Worm (Caenorhabditis elegans): ENCODE measurements around the gene frg-1.

Gene frg-1

ce11 chrIII:12967437-12968043 is 11.4 kb upstream of the frg-1 start (continued):
- TF ChIP-seq daf-16 (GFP tag; optimal IDR thresholded peaks at IDR 0.05): no peak
- peak; percentile 8 for TF ChIP-seq daf-16 (tag; optimal IDR thresholded peaks at IDR 0.05)
- TF ChIP-seq lin-13 (GFP tag; optimal IDR thresholded peaks at IDR 0.05): no peak
- TF ChIP-seq snpc-4 (tag; optimal IDR thresholded peaks at IDR 0.05): no peak
- TF ChIP-seq mxl-2 (GFP tag; conservative IDR thresholded peaks at IDR 0.05): no peak
- TF ChIP-seq ceh-20 (GFP tag; IDR thresholded peaks at IDR 0.05): no peak
- no peak for TF ChIP-seq hlh-30 (tag; optimal IDR thresholded peaks at IDR 0.05; ENCODE audit: insufficient read depth)
- TF ChIP-seq unc-62 (GFP tag; optimal IDR thresholded peaks at IDR 0.05 in 1 of 2): no peak
- TF ChIP-seq unc-62 (tag; optimal IDR thresholded peaks at IDR 0.05): no peak
- TF ChIP-seq set-16 (GFP tag; IDR thresholded peaks at IDR 0.05): no peak
- no peak for TF ChIP-seq ztf-11 (tag; optimal IDR thresholded peaks at IDR 0.05)
- TF ChIP-seq R02D3.7 (tag; optimal IDR thresholded peaks at IDR 0.05): no peak
- no peak for TF ChIP-seq ZK546.5 (tag; optimal IDR thresholded peaks at IDR 0.05)
- no peak for TF ChIP-seq hif-1 (tag; optimal IDR thresholded peaks at IDR 0.05)
- no peak for TF ChIP-seq gei-8 (GFP tag; optimal IDR thresholded peaks at IDR 0.05)
- no peak for TF ChIP-seq F26F4.8 (GFP tag; conservative IDR thresholded peaks at IDR 0.05)
- TF ChIP-seq mdt-29 (GFP tag; IDR thresholded peaks at IDR 0.05): no peak
- TF ChIP-seq lin-29 (GFP tag; IDR thresholded peaks at IDR 0.05): no peak
- no peak for TF ChIP-seq daf-19 (GFP tag; conservative IDR thresholded peaks at IDR 0.05)
- TF ChIP-seq ces-1 (GFP tag; optimal IDR thresholded peaks at IDR 0.05): no peak
- TF ChIP-seq ceh-28 (tag; optimal IDR thresholded peaks at IDR 0.05): no peak
- TF ChIP-seq lin-39 (tag; optimal IDR thresholded peaks at IDR 0.05): no peak
- no peak for TF ChIP-seq nhr-10 (tag; optimal IDR thresholded peaks at IDR 0.05)
- TF ChIP-seq zip-2 (tag; optimal IDR thresholded peaks at IDR 0.05): no peak
- no peak for TF ChIP-seq arid-1 (GFP tag; conservative IDR thresholded peaks at IDR 0.05)
- no peak for TF ChIP-seq ctbp-1 (GFP tag; IDR thresholded peaks at IDR 0.05)
- TF ChIP-seq lim-7 (GFP tag; IDR thresholded peaks at IDR 0.05): no peak
- no peak for TF ChIP-seq pha-4 (GFP tag; IDR thresholded peaks at IDR 0.05)
- no peak for TF ChIP-seq pha-4 (tag; optimal IDR thresholded peaks at IDR 0.05)
- no peak for TF ChIP-seq ceh-44 (GFP tag; IDR thresholded peaks at IDR 0.05)
- TF ChIP-seq dmd-6 (GFP tag; IDR thresholded peaks at IDR 0.05): peak; percentile 57
- TF ChIP-seq madf-5 (GFP tag; IDR thresholded peaks at IDR 0.05): no peak
- no peak for TF ChIP-seq Y5F2A.4 (GFP tag; optimal IDR thresholded peaks at IDR 0.05)
- no peak for TF ChIP-seq tra-1 (GFP tag; IDR thresholded peaks at IDR 0.05)
- no peak for TF ChIP-seq lin-1 (GFP tag; IDR thresholded peaks at IDR 0.05)
- no peak for TF ChIP-seq hmg-1.1 (GFP tag; IDR thresholded peaks at IDR 0.05)
- TF ChIP-seq T26A8.4 (GFP tag; IDR thresholded peaks at IDR 0.05): no peak
- TF ChIP-seq lin-38 (GFP tag; IDR thresholded peaks at IDR 0.05): peak; percentile 7; the same call in 1 of the 2 replicates
- no peak for TF ChIP-seq nhr-76 (tag; optimal IDR thresholded peaks at IDR 0.05)
- peak; percentile 61 for TF ChIP-seq php-3 (GFP tag; IDR thresholded peaks at IDR 0.05)
- TF ChIP-seq dpl-1 (GFP tag; optimal IDR thresholded peaks at IDR 0.05): no peak
- TF ChIP-seq F10B5.3 (tag; optimal IDR thresholded peaks at IDR 0.05): no peak
- no peak for TF ChIP-seq nhr-77 (tag; optimal IDR thresholded peaks at IDR 0.05)
- peak; percentile 31 for TF ChIP-seq nhr-28 (tag; optimal IDR thresholded peaks at IDR 0.05)
- TF ChIP-seq F37D6.2 (tag; optimal IDR thresholded peaks at IDR 0.05): no peak
- no peak for TF ChIP-seq dmd-9 (GFP tag; IDR thresholded peaks at IDR 0.05)
- TF ChIP-seq saeg-2 (GFP tag; IDR thresholded peaks at IDR 0.05): no peak
- TF ChIP-seq attf-4 (tag; optimal IDR thresholded peaks at IDR 0.05): no peak
- TF ChIP-seq egl-27 (tag; optimal IDR thresholded peaks at IDR 0.05): no peak
- TF ChIP-seq daf-8 (GFP tag; IDR thresholded peaks at IDR 0.05): no peak
- no peak for TF ChIP-seq zip-11 (GFP tag; IDR thresholded peaks at IDR 0.05)
- no peak for TF ChIP-seq daf-12 (tag; optimal IDR thresholded peaks at IDR 0.05)
- TF ChIP-seq unc-39 (tag; optimal IDR thresholded peaks at IDR 0.05): no peak
